Fruit fly (Drosophila melanogaster): Measurements from ENCODE around the gene Spn77Bb.
A peak's percentile ranks its signal among the peaks of the same experiment; 100 is the strongest.

Gene Spn77Bb

dm6 chr3L:20347762-20348580 lies 27.2 kb downstream of the Spn77Bb start, which contains the start of the genes Rbbp5 and eRF1 (continued):
- TF ChIP-seq HLHmδ (GFP tag; optimal IDR thresholded peaks at IDR 0.05) (no peak), CG6854 (GFP tag; optimal IDR thresholded peaks at IDR 0.05) (no peak), Dll (GFP tag; IDR thresholded peaks at IDR 0.05; ENCODE audit: partially characterized antibody) (peak; percentile 93), Dad (GFP tag; optimal IDR thresholded peaks at IDR 0.05) (peak; percentile 54), yki (optimal IDR thresholded peaks at IDR 0.05) (no peak), zfh2 (GFP tag; optimal IDR thresholded peaks at IDR 0.05) (peak; percentile 80), Opbp (GFP tag; IDR thresholded peaks at IDR 0.05; ENCODE audit: partially characterized antibody) (peak; percentile 94), ap (GFP tag; IDR thresholded peaks at IDR 0.05) (peak; percentile 63), CG6175 (GFP tag; IDR thresholded peaks at IDR 0.05) (no peak), sug (tag; optimal IDR thresholded peaks at IDR 0.05) (peak; percentile 81), run (tag; optimal IDR thresholded peaks at IDR 0.05) (no peak), CG13123 (GFP tag; optimal IDR thresholded peaks at IDR 0.05) (peak; percentile 71), CG4328 (GFP tag; optimal IDR thresholded peaks at IDR 0.05) (peak; percentile 10), CG14965 (GFP tag; optimal IDR thresholded peaks at IDR 0.05; ENCODE audit: borderline replicate concordance) (no peak), sob (GFP tag; IDR thresholded peaks at IDR 0.05) (peak; percentile 85), gce (GFP tag; IDR thresholded peaks at IDR 0.05) (no peak), Hr3 (GFP tag; optimal IDR thresholded peaks at IDR 0.05) (peak; percentile 76), chn (GFP tag; optimal IDR thresholded peaks at IDR 0.05) (peak; percentile 71), CG43689 (GFP tag; IDR thresholded peaks at IDR 0.05) (peak; percentile 43; the same call in 1 of the 2 replicates), Trl (optimal IDR thresholded peaks at IDR 0.05) (no peak), Trl (GFP tag; optimal IDR thresholded peaks at IDR 0.05) (peak; percentile 57), D (optimal IDR thresholded peaks at IDR 0.05) (peak; percentile 30), D (GFP tag; optimal IDR thresholded peaks at IDR 0.05) (no peak), stwl (tag; optimal IDR thresholded peaks at IDR 0.05) (peak; percentile 41), CG8478 (optimal IDR thresholded peaks at IDR 0.05) (no peak), insv (GFP tag; optimal IDR thresholded peaks at IDR 0.05) (peak in 1 of 2 experiments; percentile 47), CG6683 (GFP tag; optimal IDR thresholded peaks at IDR 0.05) (no peak), CTCF (GFP tag; optimal IDR thresholded peaks at IDR 0.05) (no peak), Abd-B (GFP tag; optimal IDR thresholded peaks at IDR 0.05) (peak; percentile 72), fru (optimal IDR thresholded peaks at IDR 0.05) (no peak), Hmx (GFP tag; optimal IDR thresholded peaks at IDR 0.05) (peak; percentile 11), CG4617 (GFP tag; optimal IDR thresholded peaks at IDR 0.05; ENCODE audit: borderline replicate concordance) (peak; percentile 83), Ada2b (GFP tag; IDR thresholded peaks at IDR 0.05) (peak; percentile 57; the same call in 1 of the 2 replicates), CG11247 (GFP tag; IDR thresholded peaks at IDR 0.05) (no peak), unpg (GFP tag; optimal IDR thresholded peaks at IDR 0.05) (peak; percentile 73), Ets65A (GFP tag) (peak; percentile 96), maf-S (GFP tag; optimal IDR thresholded peaks at IDR 0.05) (peak; percentile 59), CG4282 (GFP tag; optimal IDR thresholded peaks at IDR 0.05) (no peak), CG10321 (GFP tag; IDR thresholded peaks at IDR 0.05) (0 out of 2 replicates have a peak, but pooled peaks have one; percentile 31), org-1 (GFP tag; optimal IDR thresholded peaks at IDR 0.05) (no peak), CG17385 (GFP tag; optimal IDR thresholded peaks at IDR 0.05) (peak; percentile 95), CG5180 (GFP tag; optimal IDR thresholded peaks at IDR 0.05) (no peak), Mrtf (GFP tag; IDR thresholded peaks at IDR 0.05) (no peak), CkIIα-i1 (GFP tag; IDR thresholded peaks at IDR 0.05) (no peak), sqz (GFP tag; optimal IDR thresholded peaks at IDR 0.05) (no peak), br (optimal IDR thresholded peaks at IDR 0.05) (no peak), slbo (GFP tag; IDR thresholded peaks at IDR 0.05) (no peak; the same call in 1 of the 2 replicates), E2f2 (GFP tag; IDR thresholded peaks at IDR 0.05) (peak; percentile 24; the same call in 1 of the 2 replicates), NFAT (GFP tag; IDR thresholded peaks at IDR 0.05) (peak; percentile 83), exex (tag; optimal IDR thresholded peaks at IDR 0.05) (peak; percentile 28), CG3995 (GFP tag; optimal IDR thresholded peaks at IDR 0.05) (peak; percentile 25), Ravus (GFP tag; IDR thresholded peaks at IDR 0.05) (peak; percentile 40)
